Fruit fly (Drosophila melanogaster) whole organism, adult: ENCODE data around the gene CG7369.
A peak's percentile ranks its signal among the peaks of the same experiment; 100 is the strongest.

Source experiments
- CG14711 ChIP-seq: fragments of 200-800 bp; sonication (Bioruptor generic); optimal IDR thresholded peaks from 2 replicates; lab custom pipeline; 2018; ENCODE audit warnings: missing biosample characterization, mild to moderate bottlenecking, missing genetic modification characterization, moderate library complexity
- kay ChIP-seq: fragments of 200-800 bp; sonication (Bioruptor generic); peaks from one replicate; lab custom pipeline; 2016; ENCODE audit warnings: missing biosample characterization, missing genetic modification characterization, borderline replicate concordance

The CG7369 gene

DNA sequence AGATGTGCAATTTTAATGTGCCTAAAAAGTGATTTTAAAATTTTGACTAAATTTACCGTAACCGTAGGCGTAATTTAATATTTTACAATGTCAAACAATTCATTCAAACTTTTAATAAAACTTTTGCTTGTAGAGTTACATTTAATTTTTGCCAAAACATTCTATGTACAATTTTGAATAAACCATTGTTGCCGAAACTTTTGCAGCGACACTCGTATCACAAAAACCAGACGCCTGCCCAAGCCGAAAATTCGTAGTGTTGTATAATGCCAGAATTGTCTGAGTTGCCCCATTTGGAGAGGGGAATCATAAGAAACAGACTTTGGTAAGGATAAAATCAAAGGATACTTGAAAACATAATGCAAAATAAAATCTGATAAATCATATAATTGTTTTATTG lies 54.0 kb downstream of the CG7369 start:
- peak; percentile 87 for TF ChIP-seq kay
- no peak for TF ChIP-seq CG14711
